Worm (Caenorhabditis elegans): ENCODE data around the gene F54C4.4.

- TF ChIP-seq lin-15B (tag; optimal IDR thresholded peaks at IDR 0.05) (no peak), efl-3 (GFP tag; optimal IDR thresholded peaks at IDR 0.05) (no peak), egl-27 (tag; optimal IDR thresholded peaks at IDR 0.05) (no peak), unc-62 (GFP tag; optimal IDR thresholded peaks at IDR 0.05) (no peak), fos-1 (tag; optimal IDR thresholded peaks at IDR 0.05) (no peak), sup-37 (GFP tag; optimal IDR thresholded peaks at IDR 0.05) (no peak), efl-1 (optimal IDR thresholded peaks at IDR 0.05) (no peak), efl-1 (GFP tag; optimal IDR thresholded peaks at IDR 0.05 in 1 of 2) (peak in 1 of 2 experiments; percentile 65)
Observed at ce11 chrIII:41484-41883, 45.7 kb downstream of the F54C4.4 start.
